Fruit fly (Drosophila melanogaster): Measurements from ENCODE around the gene CG31800.

The CG31800 gene

DNA sequence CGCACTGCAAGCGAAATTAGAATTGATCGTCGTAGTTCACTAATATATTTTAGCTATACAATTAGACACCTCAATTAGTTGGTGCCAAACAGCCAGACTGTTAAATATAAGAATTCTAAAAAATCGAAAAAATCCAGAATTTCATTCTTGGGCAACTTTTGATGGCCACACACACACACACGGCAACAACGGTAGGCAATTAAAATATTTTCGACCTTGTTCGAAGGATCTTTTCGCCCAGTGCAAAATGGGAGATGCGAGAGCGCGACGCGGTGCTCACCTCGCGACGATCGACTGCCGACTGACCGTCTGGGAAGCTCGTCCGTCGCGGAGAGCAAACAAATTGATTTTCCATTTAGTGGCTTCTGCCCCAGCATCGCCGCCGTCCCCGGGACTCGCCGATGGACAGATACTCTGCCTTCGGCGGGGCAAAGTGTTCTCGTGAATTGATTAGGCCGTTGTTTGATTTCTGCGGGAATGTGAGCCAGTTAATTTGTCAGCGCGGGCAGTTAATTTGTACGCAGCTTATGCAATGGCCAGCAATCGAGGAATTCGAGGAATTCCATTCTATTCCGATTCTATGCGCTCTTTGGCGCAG is 35.3 kb upstream of the CG31800 start, which contains the start of gene CG10702:
Gene CG10702 (minus strand): TSS at position 304 of the 598 bp plus-strand sequence.
- TF ChIP-seq CG8301 (tag; optimal IDR thresholded peaks at IDR 0.05) (no peak), fd96Ca (GFP tag; IDR thresholded peaks at IDR 0.05) (peak; percentile 64; the same call in 2 of the 3 replicates)

DNA sequence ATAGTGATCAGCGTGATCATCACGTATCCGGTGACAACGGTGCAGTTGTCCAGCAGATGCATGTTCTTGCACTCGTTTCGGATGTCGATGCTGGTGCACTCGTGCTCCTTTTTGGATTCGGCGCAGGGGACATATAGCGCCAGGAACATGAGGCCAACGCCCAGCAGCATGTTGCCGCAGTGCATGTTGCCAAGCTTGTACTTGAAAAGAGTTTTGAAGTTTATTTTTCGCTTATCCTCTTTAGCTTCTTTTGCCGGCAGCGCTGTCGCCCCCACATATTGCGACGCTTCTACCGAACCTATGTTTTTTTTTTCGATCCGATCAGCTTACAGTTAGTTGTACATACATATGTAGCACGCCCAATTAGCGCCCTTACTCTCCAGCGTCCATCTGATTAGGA is 34.0 kb upstream of the CG31800 start:
- TF ChIP-seq Snoo (tag; optimal IDR thresholded peaks at IDR 0.05): no peak
- no peak for TF ChIP-seq CG17806 (tag; optimal IDR thresholded peaks at IDR 0.05)
- no peak for TF ChIP-seq Ets98B (GFP tag; IDR thresholded peaks at IDR 0.05)
- TF ChIP-seq CG32121 (GFP tag; IDR thresholded peaks at IDR 0.05): no peak
- no peak for TF ChIP-seq gl (tag; optimal IDR thresholded peaks at IDR 0.05)
- TF ChIP-seq Pif1A (GFP tag; optimal IDR thresholded peaks at IDR 0.05): no peak

DNA sequence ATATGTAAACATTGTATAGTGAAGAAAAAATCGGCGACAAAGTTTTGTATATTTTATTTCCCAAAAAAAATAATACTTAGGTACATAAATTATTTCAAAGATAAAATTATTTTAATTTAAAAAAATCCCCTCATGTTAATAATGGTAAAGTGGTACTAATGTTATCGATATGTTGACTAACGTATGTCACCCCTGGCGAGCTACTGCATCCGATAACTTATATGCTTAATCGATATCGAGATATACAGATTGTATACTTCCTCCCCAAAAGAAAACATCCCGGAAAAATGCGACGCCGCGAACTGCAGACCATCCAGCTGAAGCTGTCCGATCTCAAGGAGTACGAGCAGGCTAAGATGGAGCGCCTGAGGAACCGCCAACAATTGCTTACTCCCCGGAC is 30.3 kb upstream of the CG31800 start, which contains the start of gene CG17343:
Gene CG17343 (plus strand): TSS at position 224 of the 400 bp plus-strand sequence.
- TF ChIP-seq CG8159 (tag; optimal IDR thresholded peaks at IDR 0.05): no peak
- TF ChIP-seq Ets98B (GFP tag; IDR thresholded peaks at IDR 0.05): no peak
- TF ChIP-seq CG10348 (GFP tag; IDR thresholded peaks at IDR 0.05): no peak
- no peak for TF ChIP-seq fd96Ca (GFP tag; IDR thresholded peaks at IDR 0.05)
- TF ChIP-seq Pif1A (GFP tag; optimal IDR thresholded peaks at IDR 0.05): no peak
- no peak for TF ChIP-seq CG34367 (tag; optimal IDR thresholded peaks at IDR 0.05)
- no peak for TF ChIP-seq CG17806 (tag; optimal IDR thresholded peaks at IDR 0.05)
- no peak for TF ChIP-seq CG12605 (GFP tag; IDR thresholded peaks at IDR 0.05)
- TF ChIP-seq D1 (tag; optimal IDR thresholded peaks at IDR 0.05): no peak
- TF ChIP-seq CG32121 (GFP tag; IDR thresholded peaks at IDR 0.05): no peak
- no peak for TF ChIP-seq EcR (GFP tag; optimal IDR thresholded peaks at IDR 0.05)

dm6 chr2L:19063090-19063692 is 28.8 kb upstream of the CG31800 start, which contains the start of gene Dus4:
TSS of gene Dus4 (plus strand) at chr2L:19063295.
- no peak for TF ChIP-seq EcR (GFP tag; optimal IDR thresholded peaks at IDR 0.05)
- no peak for TF ChIP-seq fd96Ca (GFP tag; IDR thresholded peaks at IDR 0.05)
- TF ChIP-seq CG10348 (GFP tag; IDR thresholded peaks at IDR 0.05): no peak
- TF ChIP-seq Snoo (tag; optimal IDR thresholded peaks at IDR 0.05): no peak
- no peak for TF ChIP-seq CG4496 (GFP tag; IDR thresholded peaks at IDR 0.05)
- TF ChIP-seq Pif1A (GFP tag; optimal IDR thresholded peaks at IDR 0.05): no peak
- no peak for TF ChIP-seq CG14655 (GFP tag; optimal IDR thresholded peaks at IDR 0.05)

DNA sequence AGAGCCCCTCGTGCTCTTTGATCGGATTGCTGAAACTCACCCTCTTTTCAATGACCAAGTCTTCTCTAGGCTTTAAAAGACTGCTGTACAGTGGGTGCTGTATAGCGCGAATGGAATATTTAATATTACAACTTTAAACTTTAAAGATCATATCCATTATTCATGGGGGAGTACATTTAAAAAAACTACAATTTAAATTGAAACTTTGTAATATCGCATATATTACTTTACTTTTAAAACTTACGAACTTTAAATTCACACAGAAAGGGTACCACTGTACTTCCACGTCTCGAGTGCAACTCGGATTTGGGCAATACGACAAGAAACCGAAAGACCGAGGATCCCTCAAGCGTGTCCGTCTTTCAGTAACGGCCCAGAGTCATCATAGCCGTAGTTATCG is 24.5 kb upstream of the CG31800 start, which contains the start of gene Phlpp:
Gene Phlpp (plus strand): TSS at position 214 of the 400 bp plus-strand sequence.
- TF ChIP-seq fd96Ca (GFP tag; IDR thresholded peaks at IDR 0.05): 0 out of 3 replicates have a peak, but pooled peaks have one; percentile 5
- TF ChIP-seq Pif1A (GFP tag; optimal IDR thresholded peaks at IDR 0.05): no peak
- no peak for TF ChIP-seq CG13204 (GFP tag; optimal IDR thresholded peaks at IDR 0.05)
- TF ChIP-seq CG34367 (tag; optimal IDR thresholded peaks at IDR 0.05): peak; percentile 1
- no peak for TF ChIP-seq Pif1B (GFP tag; optimal IDR thresholded peaks at IDR 0.05)
- TF ChIP-seq CG9948 (tag; optimal IDR thresholded peaks at IDR 0.05): peak; percentile 40
- no peak for TF ChIP-seq D1 (tag; optimal IDR thresholded peaks at IDR 0.05)
- no peak for TF ChIP-seq CG10348 (GFP tag; IDR thresholded peaks at IDR 0.05)
- TF ChIP-seq gl (tag; optimal IDR thresholded peaks at IDR 0.05): no peak
- no peak for TF ChIP-seq CG15710 (tag; optimal IDR thresholded peaks at IDR 0.05)
- TF ChIP-seq CG32121 (GFP tag; IDR thresholded peaks at IDR 0.05): peak; percentile 69
- no peak for TF ChIP-seq EcR (GFP tag; optimal IDR thresholded peaks at IDR 0.05)
- no peak for TF ChIP-seq CG14655 (GFP tag; optimal IDR thresholded peaks at IDR 0.05)
- TF ChIP-seq CG8159 (tag; optimal IDR thresholded peaks at IDR 0.05): peak; percentile 53
- no peak for TF ChIP-seq rn (GFP tag; IDR thresholded peaks at IDR 0.05)
- no peak for TF ChIP-seq CG8301 (tag; optimal IDR thresholded peaks at IDR 0.05)
- peak; percentile 38; the same call in 1 of the 3 replicates for TF ChIP-seq CG4496 (GFP tag; IDR thresholded peaks at IDR 0.05)
- TF ChIP-seq Ets98B (GFP tag; IDR thresholded peaks at IDR 0.05): peak; percentile 69
- peak; percentile 50 for TF ChIP-seq CG17806 (tag; optimal IDR thresholded peaks at IDR 0.05)
- no peak for TF ChIP-seq Snoo (tag; optimal IDR thresholded peaks at IDR 0.05)
- no peak for TF ChIP-seq CG12605 (GFP tag; IDR thresholded peaks at IDR 0.05)

DNA sequence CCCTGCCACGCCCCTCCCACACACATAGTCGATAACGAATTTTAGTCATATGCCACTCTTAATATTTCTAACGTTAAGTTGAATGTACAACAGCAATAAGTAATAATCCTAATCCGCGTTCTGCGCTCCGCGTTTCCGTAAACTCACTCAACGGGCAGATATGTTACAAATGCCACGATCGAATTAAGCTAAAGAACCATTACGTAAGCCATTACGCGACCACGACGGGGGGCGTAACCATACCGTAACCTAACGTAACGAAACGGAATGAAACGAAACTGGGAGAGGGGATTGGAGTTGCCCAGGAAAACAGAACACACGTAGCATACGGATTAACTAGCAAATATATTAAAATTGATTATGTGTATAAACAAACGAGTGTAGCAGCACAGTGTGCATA is 23.4 kb upstream of the CG31800 start:
- TF ChIP-seq CG34367 (tag; optimal IDR thresholded peaks at IDR 0.05): no peak
- no peak for TF ChIP-seq Ets98B (GFP tag; IDR thresholded peaks at IDR 0.05)
- TF ChIP-seq gl (tag; optimal IDR thresholded peaks at IDR 0.05): no peak
- TF ChIP-seq EcR (GFP tag; optimal IDR thresholded peaks at IDR 0.05): no peak
- no peak for TF ChIP-seq CG10348 (GFP tag; IDR thresholded peaks at IDR 0.05)
- TF ChIP-seq rn (GFP tag; IDR thresholded peaks at IDR 0.05): no peak
- TF ChIP-seq fd96Ca (GFP tag; IDR thresholded peaks at IDR 0.05): no peak
- TF ChIP-seq CG8159 (tag; optimal IDR thresholded peaks at IDR 0.05): no peak
- TF ChIP-seq Snoo (tag; optimal IDR thresholded peaks at IDR 0.05): no peak
- TF ChIP-seq Pif1A (GFP tag; optimal IDR thresholded peaks at IDR 0.05): no peak
- no peak for TF ChIP-seq CG17806 (tag; optimal IDR thresholded peaks at IDR 0.05)
- TF ChIP-seq CG4496 (GFP tag; IDR thresholded peaks at IDR 0.05): no peak
- no peak for TF ChIP-seq CG15710 (tag; optimal IDR thresholded peaks at IDR 0.05)

Measured in whole organism, pupa.